Worm (Caenorhabditis elegans) whole organism, young adult: Measurements from ENCODE around the gene R05G6.9.

ENCODE experiments used
- B0261.1 ChIP-seq: sonication (generic microtip); optimal IDR thresholded peaks from 2 replicates; lab custom pipeline; 2016; ENCODE audit warnings: mild to moderate bottlenecking, missing genetic modification characterization, moderate library complexity, missing compliant biosample characterization
- C06A6.2 ChIP-seq: fragments of 200-800 bp; sonication (Bioruptor generic); conservative IDR thresholded peaks from 2 replicates; pipeline ENCODE4 v1.3.6; 2022; ENCODE audit warnings: missing genetic modification characterization, missing compliant biosample characterization
- C17E4.6 ChIP-seq: fragments of 200-800 bp; sonication (Bioruptor generic); IDR thresholded peaks from 2 replicates; pipeline ENCODE4 v1.3.6; 2022; ENCODE audit warnings: missing genetic modification reagents, missing genetic modification characterization, missing compliant biosample characterization
- F22D6.2 ChIP-seq: sonication (generic microtip); optimal IDR thresholded peaks from 2 replicates; lab custom pipeline; 2016; ENCODE audit warnings: mild to moderate bottlenecking, missing genetic modification characterization, missing compliant biosample characterization
- F49E8.2 ChIP-seq: sonication (generic microtip); optimal IDR thresholded peaks from 3 replicates; lab custom pipeline; 2017; ENCODE audit warnings: missing genetic modification characterization, mild to moderate bottlenecking, missing compliant biosample characterization, antibody characterized with exemption, moderate library complexity; ENCODE audit not compliant: insufficient read depth
- F57A8.1 ChIP-seq: fragments of 200-800 bp; sonication (Bioruptor generic); optimal IDR thresholded peaks from 2 replicates; lab custom pipeline; 2018; ENCODE audit warnings: mild to moderate bottlenecking, missing genetic modification characterization, moderate library complexity, missing compliant biosample characterization
- F57C9.4 ChIP-seq: sonication (generic microtip); optimal IDR thresholded peaks from 2 replicates; lab custom pipeline; 2017; ENCODE audit warnings: mild to moderate bottlenecking, missing genetic modification characterization, missing compliant biosample characterization
- Y53F4B.3 ChIP-seq: fragments of 200-800 bp; sonication (Bioruptor generic); IDR thresholded peaks from 2 replicates; pipeline ENCODE4 v1.3.6; 2022; ENCODE audit warnings: missing genetic modification reagents, missing genetic modification characterization, missing compliant biosample characterization
- Y56A3A.18 ChIP-seq: fragments of 200-800 bp; sonication (Bioruptor generic); IDR thresholded peaks from 2 replicates; pipeline ENCODE4 v1.3.6; 2022; ENCODE audit warnings: missing genetic modification reagents, missing genetic modification characterization, missing compliant biosample characterization
- akir-1 ChIP-seq: fragments of 200-800 bp; sonication (Bioruptor generic); optimal IDR thresholded peaks from 2 replicates; lab custom pipeline; 2018; ENCODE audit warnings: mild to moderate bottlenecking, missing genetic modification characterization, moderate library complexity, missing compliant biosample characterization
- aptf-2 ChIP-seq: fragments of 200-800 bp; sonication (Bioruptor generic); conservative IDR thresholded peaks from 2 replicates; pipeline ENCODE4 v1.3.6; 2022; ENCODE audit warnings: missing genetic modification reagents, missing genetic modification characterization, missing compliant biosample characterization
- attf-3 ChIP-seq: fragments of 200-800 bp; sonication (Bioruptor generic); conservative IDR thresholded peaks from 2 replicates; pipeline ENCODE4 v1.3.6; 2022; ENCODE audit warnings: missing genetic modification reagents, missing genetic modification characterization, missing compliant biosample characterization
- bed-2 ChIP-seq: fragments of 200-800 bp; sonication (Bioruptor generic); IDR thresholded peaks from 2 replicates; pipeline ENCODE4 v1.3.6; 2022; ENCODE audit warnings: missing genetic modification reagents, missing genetic modification characterization, missing compliant biosample characterization
- cebp-1 ChIP-seq, 2 experiments: fragments of 200-800 bp in 1 of 2; sonication (Bioruptor generic) in 1 of 2; sonication (generic microtip) in 1 of 2; IDR thresholded peaks in 1 of 2; optimal IDR thresholded peaks in 1 of 2; 2 replicates each; pipeline versions ENCODE4 v1.3.6 to Lab custom; 2017 to 2022; ENCODE audit warnings: missing compliant biosample characterization in 2 of 2, missing genetic modification characterization in 2 of 2, mild to moderate bottlenecking in 1 of 2, missing genetic modification reagents in 1 of 2, moderate library complexity in 1 of 2
- ceh-100 ChIP-seq: fragments of 200-800 bp; sonication (Bioruptor generic); IDR thresholded peaks from 2 replicates; pipeline ENCODE4 v1.3.6; 2022; ENCODE audit warnings: missing genetic modification reagents, missing genetic modification characterization, missing compliant biosample characterization
- chd-7 ChIP-seq: sonication (generic microtip); optimal IDR thresholded peaks from 2 replicates; lab custom pipeline; 2016; ENCODE audit warnings: mild to moderate bottlenecking, missing genetic modification characterization, moderate library complexity, missing compliant biosample characterization
- dpff-1 ChIP-seq: sonication (generic microtip); optimal IDR thresholded peaks from 2 replicates; lab custom pipeline; 2017; ENCODE audit warnings: mild to moderate bottlenecking, missing genetic modification characterization, missing compliant biosample characterization
- efl-1 ChIP-seq: fragments of 150-350 bp; optimal IDR thresholded peaks from 2 replicates; lab custom pipeline; 2014; ENCODE audit warnings: missing biosample characterization, missing genetic modification reagents, missing genetic modification characterization
- egrh-3 ChIP-seq: fragments of 200-800 bp; sonication (Bioruptor generic); IDR thresholded peaks from 2 replicates; pipeline ENCODE4 v1.3.6; 2022; ENCODE audit warnings: missing genetic modification reagents, missing genetic modification characterization, missing compliant biosample characterization
- ets-4 ChIP-seq: fragments of 200-800 bp; sonication (Bioruptor generic); optimal IDR thresholded peaks from 2 replicates; lab custom pipeline; 2018; ENCODE audit warnings: mild to moderate bottlenecking, missing genetic modification characterization, missing compliant biosample characterization
- gei-17 ChIP-seq: fragments of 200-800 bp; sonication (Bioruptor generic); optimal IDR thresholded peaks from 2 replicates; lab custom pipeline; 2018; ENCODE audit warnings: mild to moderate bottlenecking, missing genetic modification characterization, missing compliant biosample characterization
- hlh-26 ChIP-seq: fragments of 200-800 bp; sonication (Bioruptor generic); conservative IDR thresholded peaks from 2 replicates; pipeline ENCODE4 v1.3.6; 2022; ENCODE audit warnings: missing genetic modification reagents, missing genetic modification characterization, missing compliant biosample characterization
- hmg-1.2 ChIP-seq: fragments of 200-800 bp; sonication (Bioruptor generic); IDR thresholded peaks from 2 replicates; pipeline ENCODE4 v1.3.6; 2022; ENCODE audit warnings: missing genetic modification reagents, missing genetic modification characterization, missing compliant biosample characterization
- hrde-1 ChIP-seq: sonication (generic microtip); optimal IDR thresholded peaks from 2 replicates; lab custom pipeline; 2016; ENCODE audit warnings: missing genetic modification characterization, mild to moderate bottlenecking, missing compliant biosample characterization, moderate library complexity, missing genotype, missing genetic modification reagents, borderline replicate concordance
- hsf-1 ChIP-seq: fragments of 200-800 bp; sonication (Bioruptor generic); IDR thresholded peaks from 2 replicates; pipeline ENCODE4 v1.3.6; 2022; ENCODE audit warnings: missing genetic modification reagents, missing genetic modification characterization, missing compliant biosample characterization
- lin-54 ChIP-seq: fragments of 200-800 bp; sonication (Bioruptor generic); optimal IDR thresholded peaks from 2 replicates; lab custom pipeline; 2018; ENCODE audit warnings: mild to moderate bottlenecking, missing genetic modification characterization, missing compliant biosample characterization
- mes-4 ChIP-seq: sonication (generic microtip); optimal IDR thresholded peaks from 2 replicates; lab custom pipeline; 2016; ENCODE audit warnings: missing genotype, missing genetic modification characterization, missing compliant biosample characterization
- nfya-1 ChIP-seq: sonication (generic microtip); optimal IDR thresholded peaks from 2 replicates; lab custom pipeline; 2017; ENCODE audit warnings: antibody characterized with exemption, missing compliant biosample characterization, missing genetic modification characterization, borderline replicate concordance; ENCODE audit not compliant: insufficient read depth
- nfya-2 ChIP-seq: fragments of 200-800 bp; sonication (Bioruptor generic); IDR thresholded peaks from 2 replicates; pipeline ENCODE4 v1.3.6; 2022; ENCODE audit warnings: missing genetic modification reagents, missing genetic modification characterization, missing compliant biosample characterization
- nhr-80 ChIP-seq: sonication (generic microtip); optimal IDR thresholded peaks from 2 replicates; lab custom pipeline; 2016; ENCODE audit warnings: missing genetic modification characterization, missing compliant biosample characterization
- pbrm-1 ChIP-seq: fragments of 200-800 bp; sonication (Bioruptor generic); IDR thresholded peaks from 2 replicates; pipeline ENCODE4 v1.3.6; 2022; ENCODE audit warnings: missing genetic modification reagents, missing genetic modification characterization, missing compliant biosample characterization
- sdz-38 ChIP-seq: sonication (generic microtip); optimal IDR thresholded peaks from 2 replicates; lab custom pipeline; 2016; ENCODE audit warnings: missing genotype, missing genetic modification characterization, missing compliant biosample characterization
- sea-2 ChIP-seq: fragments of 200-800 bp; sonication (Bioruptor generic); IDR thresholded peaks from 2 replicates; pipeline ENCODE4 v1.3.6; 2022; ENCODE audit warnings: missing genetic modification characterization, missing compliant biosample characterization
- snpc-1.3 ChIP-seq: sonication (generic microtip); optimal IDR thresholded peaks from 2 replicates; lab custom pipeline; 2017; ENCODE audit warnings: missing genetic modification characterization, mild to moderate bottlenecking, missing compliant biosample characterization, antibody characterized with exemption, moderate library complexity, missing genotype, missing genetic modification reagents; ENCODE audit not compliant: insufficient read depth
- tbp1 ChIP-seq: fragments of 200-800 bp; sonication (Bioruptor generic); optimal IDR thresholded peaks from 2 replicates; lab custom pipeline; 2018; ENCODE audit warnings: mild to moderate bottlenecking, missing genetic modification characterization, missing compliant biosample characterization
- ztf-25 ChIP-seq: fragments of 200-800 bp; sonication (Bioruptor generic); IDR thresholded peaks from 2 replicates; pipeline ENCODE4 v1.3.6; 2022; ENCODE audit warnings: missing genetic modification reagents, missing genetic modification characterization, missing compliant biosample characterization

The R05G6.9 gene

DNA sequence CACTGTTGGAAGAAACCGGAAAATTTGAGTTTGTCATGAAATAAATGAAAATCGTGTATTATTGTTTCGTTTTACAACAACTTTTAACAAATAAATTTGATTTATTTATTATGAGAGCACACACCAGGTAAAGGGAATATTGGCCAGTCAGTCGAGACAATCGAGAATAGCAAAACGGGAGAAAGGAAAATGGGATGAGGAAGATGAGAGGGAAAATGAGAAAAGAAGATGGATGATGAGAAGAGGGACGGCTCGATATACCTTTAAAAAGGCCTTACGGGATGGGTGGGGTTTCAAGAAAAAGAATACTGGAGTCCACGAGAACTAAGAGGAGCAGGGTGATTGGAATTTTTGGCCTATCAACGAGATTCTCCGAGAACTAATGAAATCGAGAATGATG, 42.6 kb upstream of the R05G6.9 start (continued):
- TF ChIP-seq F57C9.4 (tag; lab: Kevin White, UChicago), result no peak
- no peak for TF ChIP-seq nfya-1
- TF ChIP-seq gei-17, result no peak
- no peak for TF ChIP-seq aptf-2 (GFP tag; lab: Robert Waterston, UW)
- no peak for TF ChIP-seq sdz-38 (tag; lab: Kevin White, UChicago)
- no peak for TF ChIP-seq tbp1
- TF ChIP-seq hsf-1 (GFP tag; lab: Robert Waterston, UW), result peak; percentile 39; the same call in 1 of the 2 replicates
- TF ChIP-seq mes-4 (tag; lab: Kevin White, UChicago), result peak; percentile 27
- no peak for TF ChIP-seq nfya-2 (GFP tag; lab: Robert Waterston, UW)
- peak; percentile 30 for TF ChIP-seq lin-54 (GFP tag; lab: Kevin White, UChicago)
- TF ChIP-seq Y53F4B.3, result no peak
- TF ChIP-seq hrde-1 (tag; lab: Kevin White, UChicago), result peak; percentile 66
- TF ChIP-seq F49E8.2 (tag; lab: Kevin White, UChicago), result peak; percentile 81
- TF ChIP-seq ztf-25 (GFP tag; lab: Robert Waterston, UW), result 0 out of 2 replicates have a peak, but pooled peaks have one; percentile 32
- TF ChIP-seq sea-2, result no peak
- TF ChIP-seq nhr-80 (tag; lab: Kevin White, UChicago), result no peak

ce11 chrIV:7556265-7556866, 40.3 kb upstream of the R05G6.9 start, which contains the start of the genes F49E8.7, F49E8.8 and nprl-2:
TSS of gene F49E8.7 (minus strand) at chrIV:7556365.
TSS of gene F49E8.8 (plus strand) at chrIV:7556637.
TSS of gene nprl-2 (plus strand) at chrIV:7556816.
- TF ChIP-seq F57A8.1 (no peak), C06A6.2 (GFP tag; lab: Robert Waterston, UW) (no peak), dpff-1 (tag; lab: Kevin White, UChicago) (no peak), snpc-1.3 (tag; lab: Kevin White, UChicago) (no peak), nhr-80 (tag; lab: Kevin White, UChicago) (no peak), B0261.1 (tag; lab: Kevin White, UChicago) (no peak), efl-1 (GFP tag; lab: Kevin White, UChicago) (no peak), egrh-3 (GFP tag; lab: Robert Waterston, UW) (no peak), F22D6.2 (tag; lab: Kevin White, UChicago) (no peak), Y56A3A.18 (GFP tag; lab: Robert Waterston, UW) (no peak), akir-1 (GFP tag; lab: Kevin White, UChicago) (no peak), nfya-1 (no peak), bed-2 (GFP tag; lab: Robert Waterston, UW) (no peak), attf-3 (no peak), ets-4 (GFP tag; lab: Kevin White, UChicago) (no peak), C17E4.6 (GFP tag; lab: Robert Waterston, UW) (no peak), hlh-26 (GFP tag; lab: Robert Waterston, UW) (no peak), pbrm-1 (GFP tag; lab: Robert Waterston, UW) (no peak), chd-7 (tag; lab: Kevin White, UChicago) (no peak), ceh-100 (no peak)

DNA sequence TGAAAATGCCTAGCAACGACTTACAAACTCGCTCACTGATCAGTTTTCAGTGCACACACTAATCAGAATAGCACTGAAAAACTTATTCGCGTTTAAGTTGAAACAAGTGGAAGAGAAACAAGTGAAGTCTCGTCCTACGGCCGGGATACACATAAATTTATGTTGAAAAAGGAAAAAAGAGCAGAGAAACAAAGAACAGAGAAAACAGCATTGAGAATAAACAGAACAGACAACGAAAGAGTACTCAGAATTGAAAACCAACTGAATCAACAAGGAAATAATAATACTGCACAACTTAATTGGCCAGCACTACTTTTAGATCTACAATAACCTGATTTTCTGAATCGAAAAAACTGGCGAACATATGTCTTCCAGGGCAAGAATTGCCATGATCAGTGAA, 38.3 kb upstream of the R05G6.9 start, which contains the start of gene F49E8.6:
F49E8.6 (minus strand) TSS at position 317 of the 400 bp plus-strand sequence.
- peak; percentile 38; the same call in 1 of the 2 replicates for TF ChIP-seq hmg-1.2 (GFP tag; lab: Robert Waterston, UW)
- TF ChIP-seq cebp-1 (GFP tag; IDR thresholded peaks at IDR 0.05; lab: Robert Waterston, UW), result no peak
- TF ChIP-seq cebp-1 (tag; optimal IDR thresholded peaks at IDR 0.05; lab: Kevin White, UChicago), result no peak
